Fruit fly (Drosophila melanogaster) whole organism, embryonic: Measurements from ENCODE around the gene Ir31a.

Experiments
- CG3847 ChIP-seq: fragments of 200-800 bp; sonication (Bioruptor generic); IDR thresholded peaks from 2 replicates; pipeline ENCODE4 v1.3.6; 2022; ENCODE audit warnings: missing biosample characterization, missing genetic modification characterization
- Dek ChIP-seq: fragments of 200-800 bp; sonication (Bioruptor generic); optimal IDR thresholded peaks from 3 replicates; lab custom pipeline; 2019; ENCODE audit warnings: missing biosample characterization, mild to moderate bottlenecking, missing genetic modification characterization, moderate library complexity
- Sry-δ ChIP-seq: fragments of 200-800 bp; sonication (Bioruptor generic); optimal IDR thresholded peaks from 2 replicates; lab custom pipeline; 2016; ENCODE audit warnings: missing biosample characterization, missing genetic modification characterization
- amos ChIP-seq: fragments of 200-800 bp; sonication (Bioruptor generic); IDR thresholded peaks from 2 replicates; pipeline ENCODE4 v1.3.6; 2022; ENCODE audit warnings: missing biosample characterization, missing genetic modification characterization; ENCODE audit not compliant: partially characterized antibody
- lab ChIP-seq: fragments of 200-800 bp; sonication (Bioruptor generic); optimal IDR thresholded peaks from 3 replicates; lab custom pipeline; 2017; ENCODE audit warnings: missing biosample characterization, missing genetic modification characterization, mild to moderate bottlenecking, moderate library complexity, missing genetic modification reagents
- lov ChIP-seq, 2 experiments: fragments of 200-800 bp in 1 of 2; fragments of >200 bp in 1 of 2; sonication (Bioruptor generic) in 1 of 2; IDR thresholded peaks in 1 of 2; optimal IDR thresholded peaks in 1 of 2; 2 replicates in 1 of 2; 3 replicates in 1 of 2; pipeline versions ENCODE4 v1.3.6 to Lab custom; 2017 to 2022; ENCODE audit warnings: missing biosample characterization in 1 of 2, missing genetic modification characterization in 1 of 2
- sna ChIP-seq: fragments of 200-800 bp; sonication (Bioruptor generic); IDR thresholded peaks from 2 replicates; pipeline ENCODE4 v1.3.6; 2022; ENCODE audit warnings: missing biosample characterization, missing genetic modification characterization; ENCODE audit not compliant: partially characterized antibody
- sr ChIP-seq: fragments of 200-800 bp; sonication (Bioruptor generic); IDR thresholded peaks from 3 replicates; pipeline ENCODE4 v1.3.6; 2022; ENCODE audit warnings: missing biosample characterization, missing genetic modification characterization

- TF ChIP-seq amos = peak; percentile 67; the same call in 1 of the 2 replicates
- no peak for TF ChIP-seq lov (optimal IDR thresholded peaks at IDR 0.05; lab: Kevin White, UChicago)
- TF ChIP-seq lov (GFP tag; IDR thresholded peaks at IDR 0.05; lab: Robert Waterston, UW) = no peak
- peak; percentile 89 for TF ChIP-seq Sry-δ (GFP tag; lab: Kevin White, UChicago)
- no peak for TF ChIP-seq sr
- peak; percentile 89 for TF ChIP-seq sna (GFP tag; lab: Robert Waterston, UW)
- no peak for TF ChIP-seq lab
- TF ChIP-seq Dek = no peak
- no peak for TF ChIP-seq CG3847 (GFP tag; lab: Robert Waterston, UW)
These were observed 21.2 kb downstream of the Ir31a start, which contains the start of the genes SmB and KdelR for dm6 chr2L:10426534-10427048.
